Worm (Caenorhabditis elegans): ENCODE data around the gene nduf-2.2.
A peak's percentile ranks its signal among the peaks of the same experiment; 100 is the strongest.

Gene nduf-2.2

DNA sequence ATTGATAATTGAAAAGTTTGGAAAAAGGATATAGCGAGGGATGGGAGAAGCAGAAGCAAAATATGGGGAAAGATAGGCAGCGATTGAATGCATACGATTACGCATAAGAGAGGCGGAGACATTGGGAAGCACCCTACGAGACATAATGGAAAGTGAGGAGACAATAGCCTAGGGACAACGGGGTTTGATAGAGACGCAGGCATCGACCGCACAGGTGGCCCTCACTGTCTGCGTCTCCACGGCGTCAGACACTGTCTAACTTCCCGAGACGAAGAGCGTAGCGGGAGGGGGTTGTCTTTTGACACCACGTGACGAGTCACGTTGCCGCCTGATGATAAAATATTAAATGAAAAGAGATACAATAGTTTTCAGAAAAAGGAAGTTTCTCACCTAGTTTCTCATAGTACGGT, 44.0 kb upstream of the nduf-2.2 start (continued):
- TF ChIP-seq T26A5.8 (tag; optimal IDR thresholded peaks at IDR 0.05) (no peak), zim-3 (tag; optimal IDR thresholded peaks at IDR 0.05) (no peak), nhr-27 (tag; optimal IDR thresholded peaks at IDR 0.05) (no peak), aptf-3 (GFP tag; IDR thresholded peaks at IDR 0.05) (no peak), nfya-2 (GFP tag; IDR thresholded peaks at IDR 0.05) (no peak), Y53G8AR.9 (GFP tag; conservative IDR thresholded peaks at IDR 0.05) (no peak), nhr-80 (tag; optimal IDR thresholded peaks at IDR 0.05) (peak; percentile 75), F37B4.10 (GFP tag; IDR thresholded peaks at IDR 0.05) (no peak), T07F8.4 (tag; optimal IDR thresholded peaks at IDR 0.05) (peak; percentile 5), madf-6 (GFP tag; IDR thresholded peaks at IDR 0.05) (peak; percentile 50; the same call in 1 of the 2 replicates), let-607 (tag; optimal IDR thresholded peaks at IDR 0.05) (peak in 1 of 2 experiments; percentile 70), egrh-3 (GFP tag; IDR thresholded peaks at IDR 0.05) (no peak), athp-1 (tag; optimal IDR thresholded peaks at IDR 0.05) (no peak), madf-3 (GFP tag; IDR thresholded peaks at IDR 0.05) (0 out of 2 replicates have a peak, but pooled peaks have one; percentile 55), ztf-28 (GFP tag; IDR thresholded peaks at IDR 0.05) (no peak), F57C9.4 (tag; optimal IDR thresholded peaks at IDR 0.05) (no peak), ccch-3 (GFP tag; optimal IDR thresholded peaks at IDR 0.05) (no peak), lag-1 (GFP tag; IDR thresholded peaks at IDR 0.05) (no peak), ceh-79 (tag; optimal IDR thresholded peaks at IDR 0.05) (no peak), nfya-1 (tag; optimal IDR thresholded peaks at IDR 0.05; ENCODE audit: borderline replicate concordance, insufficient read depth) (no peak), ets-4 (GFP tag; optimal IDR thresholded peaks at IDR 0.05) (peak; percentile 74), F23B12.7 (tag; optimal IDR thresholded peaks at IDR 0.05; ENCODE audit: insufficient read depth) (peak; percentile 0), lin-54 (GFP tag; optimal IDR thresholded peaks at IDR 0.05) (peak; percentile 71), madf-10 (tag; optimal IDR thresholded peaks at IDR 0.05) (peak; percentile 60), mxl-1 (tag; optimal IDR thresholded peaks at IDR 0.05) (no peak), lsy-27 (tag; optimal IDR thresholded peaks at IDR 0.05; ENCODE audit: borderline replicate concordance, insufficient read depth) (no peak), unc-62 (GFP tag; optimal IDR thresholded peaks at IDR 0.05) (no peak), F52B5.7 (tag; optimal IDR thresholded peaks at IDR 0.05) (no peak), pbrm-1 (GFP tag; IDR thresholded peaks at IDR 0.05) (peak; percentile 80), ztf-3 (GFP tag; optimal IDR thresholded peaks at IDR 0.05) (peak; percentile 63), ama-1 (optimal IDR thresholded peaks at IDR 0.05) (no peak), ama-1 (GFP tag; optimal IDR thresholded peaks at IDR 0.05) (no peak), ztf-18 (tag; optimal IDR thresholded peaks at IDR 0.05) (peak; percentile 38), attf-3 (GFP tag; conservative IDR thresholded peaks at IDR 0.05) (no peak), somi-1 (GFP tag; optimal IDR thresholded peaks at IDR 0.05) (peak; percentile 88), cebp-2 (GFP tag; IDR thresholded peaks at IDR 0.05) (no peak), ztf-25 (GFP tag; IDR thresholded peaks at IDR 0.05) (no peak), rpc-1 (optimal IDR thresholded peaks at IDR 0.05) (no peak), rpc-1 (tag; optimal IDR thresholded peaks at IDR 0.05) (no peak), egl-44 (GFP tag; IDR thresholded peaks at IDR 0.05) (peak; percentile 91), hlh-26 (GFP tag; conservative IDR thresholded peaks at IDR 0.05) (no peak), ztf-22 (GFP tag; optimal IDR thresholded peaks at IDR 0.05) (peak; percentile 60), bed-2 (GFP tag; IDR thresholded peaks at IDR 0.05) (no peak), F22D6.2 (tag; optimal IDR thresholded peaks at IDR 0.05) (peak; percentile 78), aptf-2 (GFP tag; conservative IDR thresholded peaks at IDR 0.05) (no peak), Y95B8A.8 (GFP tag; IDR thresholded peaks at IDR 0.05) (peak; percentile 35; the same call in 1 of the 2 replicates), tbp1 (GFP tag; optimal IDR thresholded peaks at IDR 0.05) (peak; percentile 63), attf-5 (GFP tag; optimal IDR thresholded peaks at IDR 0.05) (peak; percentile 64), C17E4.6 (GFP tag; IDR thresholded peaks at IDR 0.05) (no peak), nhr-120 (GFP tag; IDR thresholded peaks at IDR 0.05) (no peak), unc-130 (GFP tag; optimal IDR thresholded peaks at IDR 0.05) (no peak)

Data from whole organism, young adult.